Worm (Caenorhabditis elegans) whole organism, L4 larva: Measurements from ENCODE around the gene F14D12.1.

ENCODE experiments used
- aha-1 ChIP-seq: fragments of 150-350 bp; peaks from one replicate; lab custom pipeline; 2014; ENCODE audit warnings: missing biosample characterization, missing genetic modification characterization
- ama-1 ChIP-seq: fragments of 150-350 bp; optimal IDR thresholded peaks from 2 replicates; lab custom pipeline; 2014; ENCODE audit warnings: inconsistent platforms, mixed read lengths
- attf-4 ChIP-seq: sonication (generic microtip); optimal IDR thresholded peaks from 3 replicates; lab custom pipeline; 2017; ENCODE audit warnings: missing biosample characterization, missing genetic modification characterization
- ceh-20 ChIP-seq: fragments of 200-800 bp; sonication (Bioruptor generic); IDR thresholded peaks from 2 replicates; pipeline ENCODE4 v1.3.6; 2022; ENCODE audit warnings: missing genetic modification reagents, missing genetic modification characterization, missing compliant biosample characterization
- ceh-32 ChIP-seq: sonication (generic microtip); optimal IDR thresholded peaks from 2 replicates; lab custom pipeline; 2016; ENCODE audit warnings: mild to moderate bottlenecking, missing genetic modification characterization, missing compliant biosample characterization; ENCODE audit not compliant: poor library complexity
- ceh-44 ChIP-seq: fragments of 200-800 bp; sonication (Bioruptor generic); IDR thresholded peaks from 2 replicates; pipeline ENCODE4 v1.3.6; 2022; ENCODE audit warnings: missing genetic modification reagents, missing genetic modification characterization, missing compliant biosample characterization
- ceh-62 ChIP-seq: sonication (generic microtip); optimal IDR thresholded peaks from 2 replicates; lab custom pipeline; 2017; ENCODE audit warnings: missing biosample characterization, missing genetic modification characterization
- cey-2 ChIP-seq: sonication (generic microtip); optimal IDR thresholded peaks from 3 replicates; lab custom pipeline; 2017; ENCODE audit warnings: missing genetic modification characterization, mild to moderate bottlenecking, missing compliant biosample characterization, antibody characterized with exemption, borderline replicate concordance; ENCODE audit not compliant: insufficient read depth
- daf-16 ChIP-seq, 3 experiments: sonication (generic microtip); optimal IDR thresholded peaks; 2 replicates each; lab custom pipeline; 2016 to 2017; ENCODE audit warnings: missing genetic modification characterization in 3 of 3, missing genetic modification reagents in 3 of 3, mild to moderate bottlenecking in 2 of 3, missing compliant biosample characterization in 2 of 3, missing biosample characterization in 1 of 3, moderate library complexity in 1 of 3
- dmd-9 ChIP-seq: fragments of 200-800 bp; sonication (Bioruptor generic); IDR thresholded peaks from 2 replicates; pipeline ENCODE4 v1.3.6; 2022; ENCODE audit warnings: missing genetic modification reagents, missing genetic modification characterization, missing compliant biosample characterization
- duxl-1 ChIP-seq: sonication (generic microtip); optimal IDR thresholded peaks from 2 replicates; lab custom pipeline; 2016; ENCODE audit warnings: mild to moderate bottlenecking, missing genetic modification characterization, moderate library complexity, missing compliant biosample characterization; ENCODE audit not compliant: poor library complexity
- dve-1 ChIP-seq: sonication (generic microtip); optimal IDR thresholded peaks from 2 replicates; lab custom pipeline; 2017; ENCODE audit warnings: antibody characterized with exemption, mild to moderate bottlenecking, missing genetic modification characterization, missing compliant biosample characterization; ENCODE audit not compliant: insufficient read depth
- egl-27 ChIP-seq: sonication (generic microtip); optimal IDR thresholded peaks from 3 replicates; lab custom pipeline; 2017; ENCODE audit warnings: missing biosample characterization, missing genetic modification reagents, missing genetic modification characterization
- fkh-10 ChIP-seq: fragments of 150-350 bp; optimal IDR thresholded peaks from 2 replicates; lab custom pipeline; 2014; ENCODE audit warnings: missing biosample characterization, missing genetic modification reagents, missing genetic modification characterization
- gei-8 ChIP-seq: fragments of 200-800 bp; sonication (Bioruptor generic); optimal IDR thresholded peaks from 2 replicates; lab custom pipeline; 2018; ENCODE audit warnings: mild to moderate bottlenecking, missing genetic modification characterization, missing compliant biosample characterization
- hlh-11 ChIP-seq: fragments of 200-800 bp; sonication (Bioruptor generic); optimal IDR thresholded peaks from 2 replicates; lab custom pipeline; 2018; ENCODE audit warnings: mild to moderate bottlenecking, missing genetic modification characterization, missing compliant biosample characterization
- hmg-1.1 ChIP-seq: fragments of 200-800 bp; sonication (Bioruptor generic); IDR thresholded peaks from 2 replicates; pipeline ENCODE4 v1.3.6; 2022; ENCODE audit warnings: missing genetic modification reagents, missing genetic modification characterization, missing compliant biosample characterization
- lin-29 ChIP-seq: fragments of 200-800 bp; sonication (Bioruptor generic); IDR thresholded peaks from 2 replicates; pipeline ENCODE4 v1.3.6; 2022; ENCODE audit warnings: missing genetic modification reagents, missing genetic modification characterization, missing compliant biosample characterization
- madf-5 ChIP-seq, 2 experiments: fragments of 200-800 bp; sonication (Bioruptor generic); IDR thresholded peaks; 2 replicates each; pipeline ENCODE4 v1.3.6; 2022; ENCODE audit warnings: missing compliant biosample characterization in 2 of 2, missing genetic modification characterization in 2 of 2
- mdl-1 ChIP-seq, 2 experiments: fragments of 150-350 bp in 1 of 2; sonication (generic microtip) in 1 of 2; optimal IDR thresholded peaks; 2 replicates each; lab custom pipeline; 2014 to 2017; ENCODE audit warnings: missing biosample characterization in 2 of 2, missing genetic modification characterization in 2 of 2
- mep-1 ChIP-seq: fragments of 150-350 bp; sonication (generic microtip); optimal IDR thresholded peaks from 3 replicates; lab custom pipeline; 2014; ENCODE audit warnings: missing biosample characterization, missing genetic modification characterization
- mxl-2 ChIP-seq: fragments of 200-800 bp; sonication (Bioruptor generic); conservative IDR thresholded peaks from 2 replicates; pipeline ENCODE4 v1.3.6; 2022; ENCODE audit warnings: missing genetic modification reagents, missing genetic modification characterization, missing compliant biosample characterization
- mxl-3 ChIP-seq: fragments of 200-800 bp; sonication (Bioruptor generic); optimal IDR thresholded peaks from 2 replicates; lab custom pipeline; 2018; ENCODE audit warnings: mild to moderate bottlenecking, missing genetic modification characterization, missing compliant biosample characterization
- nhr-11 ChIP-seq: fragments of 150-350 bp; optimal IDR thresholded peaks from 2 replicates; lab custom pipeline; 2014; ENCODE audit warnings: missing biosample characterization, missing genetic modification characterization
- nhr-111 ChIP-seq: fragments of 200-800 bp; sonication (Bioruptor generic); optimal IDR thresholded peaks from 2 replicates; lab custom pipeline; 2018; ENCODE audit warnings: mild to moderate bottlenecking, missing genetic modification characterization, missing compliant biosample characterization
- nhr-6 ChIP-seq: fragments of 150-350 bp; optimal IDR thresholded peaks from 2 replicates; lab custom pipeline; 2014; ENCODE audit warnings: missing biosample characterization, missing genetic modification characterization
- nhr-76 ChIP-seq: fragments of 150-350 bp; optimal IDR thresholded peaks from 2 replicates; lab custom pipeline; 2014; ENCODE audit warnings: missing biosample characterization, missing genetic modification characterization
- tag-97 ChIP-seq: fragments of 200-800 bp; sonication (Bioruptor generic); IDR thresholded peaks from 2 replicates; pipeline ENCODE4 v1.3.6; 2022; ENCODE audit warnings: missing genetic modification characterization, missing compliant biosample characterization
- tra-1 ChIP-seq: fragments of 200-800 bp; sonication (Bioruptor generic); IDR thresholded peaks from 2 replicates; pipeline ENCODE4 v1.3.6; 2022; ENCODE audit warnings: missing genetic modification reagents, missing genetic modification characterization, missing compliant biosample characterization
- zag-1 ChIP-seq: fragments of 150-350 bp; optimal IDR thresholded peaks from 2 replicates; lab custom pipeline; 2014; ENCODE audit warnings: missing biosample characterization, missing genetic modification characterization
- zfp-3 ChIP-seq: fragments of 200-800 bp; sonication (Bioruptor generic); conservative IDR thresholded peaks from 2 replicates; pipeline ENCODE4 v1.3.6; 2022; ENCODE audit warnings: missing genetic modification reagents, missing genetic modification characterization, missing compliant biosample characterization

F14D12.1 gene

ce11 chrX:5653813-5654212 lies 50.2 kb downstream of the F14D12.1 start, which contains the start of gene T22B7.7 (continued):
- TF ChIP-seq nhr-111 (GFP tag; lab: Kevin White, UChicago): no peak
- TF ChIP-seq ama-1 (lab: Kevin White, UChicago): no peak
- no peak for TF ChIP-seq egl-27 (tag; lab: Kevin White, UChicago)
- no peak for TF ChIP-seq zfp-3 (GFP tag; lab: Robert Waterston, UW)
- peak; percentile 92 for TF ChIP-seq hlh-11 (tag; lab: Kevin White, UChicago)
- no peak for TF ChIP-seq nhr-6 (tag; lab: Kevin White, UChicago)
- no peak for TF ChIP-seq madf-5 (GFP tag; IDR thresholded peaks at IDR 0.05; lab: Robert Waterston, UW)
- TF ChIP-seq ceh-44 (GFP tag; lab: Robert Waterston, UW): no peak
- peak; percentile 70 for TF ChIP-seq mxl-3 (GFP tag; lab: Kevin White, UChicago)
- no peak for TF ChIP-seq dmd-9 (GFP tag; lab: Robert Waterston, UW)
- TF ChIP-seq lin-29 (GFP tag; lab: Robert Waterston, UW): no peak
- no peak for TF ChIP-seq tag-97
- TF ChIP-seq hmg-1.1: peak; percentile 35; the same call in 1 of the 2 replicates
- peak; percentile 64 for TF ChIP-seq dve-1 (tag; lab: Kevin White, UChicago)
- no peak for TF ChIP-seq ceh-32 (tag; lab: Kevin White, UChicago)
- peak; percentile 92 for TF ChIP-seq mxl-2
- TF ChIP-seq gei-8 (GFP tag; lab: Kevin White, UChicago): peak; percentile 43
- no peak for TF ChIP-seq fkh-10
- no peak for TF ChIP-seq zag-1
- TF ChIP-seq nhr-11: peak; percentile 31
- TF ChIP-seq tra-1 (GFP tag; lab: Robert Waterston, UW): no peak
- peak in 1 of 2 experiments; percentile 97 for TF ChIP-seq daf-16 (GFP tag; optimal IDR thresholded peaks at IDR 0.05; lab: Kevin White, UChicago)
- peak; percentile 83 for TF ChIP-seq daf-16 (tag; optimal IDR thresholded peaks at IDR 0.05; lab: Kevin White, UChicago)
- no peak for TF ChIP-seq ceh-62 (tag; lab: Kevin White, UChicago)
- no peak for TF ChIP-seq cey-2 (tag; lab: Kevin White, UChicago)
- no peak for TF ChIP-seq ceh-20 (GFP tag; lab: Robert Waterston, UW)
- peak in 1 of 2 experiments; percentile 81 for TF ChIP-seq mdl-1 (tag; optimal IDR thresholded peaks at IDR 0.05; lab: Kevin White, UChicago)
- TF ChIP-seq mep-1: no peak
- no peak for TF ChIP-seq nhr-76
- no peak for TF ChIP-seq duxl-1
- TF ChIP-seq, all 104 proteins: peak for 18

ce11 chrX:5655601-5656000 lies 52.0 kb downstream of the F14D12.1 start:
- no peak for TF ChIP-seq attf-4
- peak; percentile 68 for TF ChIP-seq aha-1
- no peak for TF ChIP-seq madf-5 (GFP tag; IDR thresholded peaks at IDR 0.05; lab: Robert Waterston, UW)
